Worm (Caenorhabditis elegans) whole organism, L3 larva: ENCODE results near the gene Y51H4A.13.
"Not testable (repeated sequence)": the region's sequence is repeated elsewhere in the genome, so short reads cannot be mapped to it uniquely, and the experiment has no call there.

Experiments
- ZK546.5 ChIP-seq: sonication (generic microtip); optimal IDR thresholded peaks from 2 replicates; lab custom pipeline; 2017; ENCODE audit warnings: missing biosample characterization, missing genetic modification characterization
- aly-2 ChIP-seq: fragments of 150-350 bp; optimal IDR thresholded peaks from 2 replicates; lab custom pipeline; 2014; ENCODE audit warnings: missing biosample characterization, missing genetic modification characterization
- ceh-28 ChIP-seq: fragments of 150-350 bp; optimal IDR thresholded peaks from 2 replicates; lab custom pipeline; 2014; ENCODE audit warnings: missing biosample characterization, missing genetic modification reagents, missing genetic modification characterization
- ceh-82 ChIP-seq: fragments of 150-350 bp; optimal IDR thresholded peaks from 2 replicates; lab custom pipeline; 2014; ENCODE audit warnings: missing biosample characterization, missing genetic modification characterization
- ceh-9 ChIP-seq: sonication (generic microtip); optimal IDR thresholded peaks from 2 replicates; lab custom pipeline; 2018; ENCODE audit warnings: missing biosample characterization, missing genetic modification characterization
- daf-12 ChIP-seq: fragments of 150-350 bp; optimal IDR thresholded peaks from 2 replicates; lab custom pipeline; 2014; ENCODE audit warnings: missing biosample characterization, missing genetic modification reagents, missing genetic modification characterization
- egl-27 ChIP-seq: sonication (generic microtip); optimal IDR thresholded peaks from 4 replicates; lab custom pipeline; 2017; ENCODE audit warnings: missing biosample characterization, missing genetic modification reagents, missing genetic modification characterization
- elt-3 ChIP-seq, 3 experiments: fragments of 150-350 bp in 1 of 3; sonication (generic microtip) in 2 of 3; optimal IDR thresholded peaks; 2 replicates in 2 of 3; 4 replicates in 1 of 3; lab custom pipeline; 2014 to 2017; ENCODE audit warnings: missing biosample characterization in 3 of 3, missing genetic modification characterization in 3 of 3
- eor-1 ChIP-seq, 2 experiments: fragments of 150-350 bp; optimal IDR thresholded peaks; 2 replicates each; lab custom pipeline; 2014 to 2018; ENCODE audit warnings: missing biosample characterization in 2 of 2, missing genetic modification characterization in 2 of 2
- fkh-2 ChIP-seq: fragments of 150-350 bp; optimal IDR thresholded peaks from 2 replicates; lab custom pipeline; 2014; ENCODE audit warnings: missing biosample characterization, missing genetic modification reagents, missing genetic modification characterization
- fos-1 ChIP-seq: fragments of 150-350 bp; optimal IDR thresholded peaks from 2 replicates; lab custom pipeline; 2014; ENCODE audit warnings: missing biosample characterization, missing genetic modification characterization
- hmg-11 ChIP-seq: sonication (generic microtip); optimal IDR thresholded peaks from 2 replicates; lab custom pipeline; 2016; ENCODE audit warnings: missing genetic modification characterization, missing compliant biosample characterization
- jun-1 ChIP-seq: fragments of 150-350 bp; optimal IDR thresholded peaks from 2 replicates; lab custom pipeline; 2014; ENCODE audit warnings: missing biosample characterization, missing genetic modification reagents, missing genetic modification characterization
- lin-15B ChIP-seq: fragments of 150-350 bp; optimal IDR thresholded peaks from 2 replicates; lab custom pipeline; 2014; ENCODE audit warnings: missing biosample characterization, missing genetic modification characterization
- lsy-12 ChIP-seq: sonication (generic microtip); optimal IDR thresholded peaks from 2 replicates; lab custom pipeline; 2016; ENCODE audit warnings: mild to moderate bottlenecking, missing genetic modification characterization, missing compliant biosample characterization
- mml-1 ChIP-seq: fragments of 150-350 bp; sonication (generic microtip); optimal IDR thresholded peaks from 3 replicates; lab custom pipeline; 2014; ENCODE audit warnings: missing biosample characterization, missing genetic modification characterization
- nhr-11 ChIP-seq: fragments of 150-350 bp; optimal IDR thresholded peaks from 2 replicates; lab custom pipeline; 2014; ENCODE audit warnings: missing biosample characterization, missing genetic modification characterization
- nhr-12 ChIP-seq: fragments of 150-350 bp; optimal IDR thresholded peaks from 2 replicates; lab custom pipeline; 2014; ENCODE audit warnings: missing biosample characterization, missing genetic modification characterization
- nhr-237 ChIP-seq: fragments of 150-350 bp; optimal IDR thresholded peaks from 2 replicates; lab custom pipeline; 2014; ENCODE audit warnings: missing biosample characterization, missing genetic modification characterization
- nhr-25 ChIP-seq: sonication (generic microtip); optimal IDR thresholded peaks from 2 replicates; lab custom pipeline; 2017; ENCODE audit warnings: missing biosample characterization, missing genetic modification characterization
- nhr-28 ChIP-seq: fragments of 150-350 bp; optimal IDR thresholded peaks from 2 replicates; lab custom pipeline; 2014; ENCODE audit warnings: missing biosample characterization, missing genetic modification characterization
- nhr-67 ChIP-seq: fragments of 150-350 bp; optimal IDR thresholded peaks from 2 replicates; lab custom pipeline; 2014; ENCODE audit warnings: missing biosample characterization, missing genetic modification characterization
- nhr-77 ChIP-seq: fragments of 150-350 bp; optimal IDR thresholded peaks from 2 replicates; lab custom pipeline; 2014; ENCODE audit warnings: missing biosample characterization, missing genetic modification characterization
- skn-1 ChIP-seq: fragments of 150-350 bp; optimal IDR thresholded peaks from 2 replicates; lab custom pipeline; 2014; ENCODE audit warnings: missing biosample characterization, missing genetic modification characterization
- snpc-4 ChIP-seq: fragments of 150-350 bp; optimal IDR thresholded peaks from 2 replicates; lab custom pipeline; 2014; ENCODE audit warnings: missing biosample characterization, missing genetic modification characterization
- tbx-2 ChIP-seq: sonication (generic microtip); optimal IDR thresholded peaks from 2 replicates; lab custom pipeline; 2016; ENCODE audit warnings: mild to moderate bottlenecking, missing genetic modification characterization, missing compliant biosample characterization
- unc-39 ChIP-seq: sonication (generic microtip); optimal IDR thresholded peaks from 4 replicates; lab custom pipeline; 2017; ENCODE audit warnings: missing biosample characterization, missing genetic modification characterization
- zag-1 ChIP-seq: fragments of 150-350 bp; optimal IDR thresholded peaks from 2 replicates; lab custom pipeline; 2014; ENCODE audit warnings: missing biosample characterization, missing genetic modification characterization
- ztf-11 ChIP-seq: fragments of 150-350 bp; optimal IDR thresholded peaks from 2 replicates; lab custom pipeline; 2014; ENCODE audit warnings: missing biosample characterization, missing genetic modification characterization
- ztf-4 ChIP-seq: fragments of 150-350 bp; optimal IDR thresholded peaks from 2 replicates; lab custom pipeline; 2014; ENCODE audit warnings: missing biosample characterization, missing genetic modification characterization

The Y51H4A.13 gene

ce11 chrIV:16655783-16656182 lies 9.6 kb upstream of the Y51H4A.13 start, which contains the start of gene set-26:
Gene set-26 (minus strand): TSS chrIV:16655883.
- TF ChIP-seq ceh-9 (tag; lab: Kevin White, UChicago); ZK546.5; mml-1: not testable (repeated sequence)

DNA sequence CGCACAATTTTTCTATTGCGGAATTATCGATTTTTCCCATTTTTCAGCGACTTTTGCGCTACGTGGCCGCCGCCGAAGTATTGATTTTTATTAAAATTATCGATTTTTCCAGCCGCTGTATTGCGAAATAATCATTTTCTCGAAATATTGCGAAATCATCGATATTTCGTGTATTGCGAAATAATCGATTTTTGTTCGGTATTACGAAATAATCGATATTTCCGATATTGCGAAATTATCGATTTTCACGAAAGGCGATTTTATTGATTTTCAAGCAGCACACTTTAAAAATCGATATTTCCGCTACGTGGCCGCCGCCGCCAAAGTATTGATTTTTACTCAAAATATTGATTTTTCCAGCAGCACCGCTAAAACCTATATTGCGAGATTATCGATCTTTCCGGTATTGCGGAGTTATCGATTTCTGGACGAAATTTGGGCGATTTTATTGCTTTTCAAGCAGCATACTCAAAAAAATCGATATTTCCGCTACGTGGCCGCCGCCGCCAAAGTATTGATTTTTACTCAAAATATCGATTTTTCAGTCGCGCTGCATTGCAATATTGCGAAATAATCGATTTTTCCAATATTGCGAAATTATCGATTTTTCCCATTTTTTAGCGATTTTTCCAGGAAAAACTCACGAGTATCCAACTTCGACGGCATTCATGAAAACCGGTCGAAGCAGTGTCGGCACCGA lies 531 bp downstream of the Y51H4A.13 start:
- TF ChIP-seq ceh-28 (tag; lab: Kevin White, UChicago) (peak; percentile 89), ceh-9 (tag; lab: Kevin White, UChicago) (no peak)

DNA sequence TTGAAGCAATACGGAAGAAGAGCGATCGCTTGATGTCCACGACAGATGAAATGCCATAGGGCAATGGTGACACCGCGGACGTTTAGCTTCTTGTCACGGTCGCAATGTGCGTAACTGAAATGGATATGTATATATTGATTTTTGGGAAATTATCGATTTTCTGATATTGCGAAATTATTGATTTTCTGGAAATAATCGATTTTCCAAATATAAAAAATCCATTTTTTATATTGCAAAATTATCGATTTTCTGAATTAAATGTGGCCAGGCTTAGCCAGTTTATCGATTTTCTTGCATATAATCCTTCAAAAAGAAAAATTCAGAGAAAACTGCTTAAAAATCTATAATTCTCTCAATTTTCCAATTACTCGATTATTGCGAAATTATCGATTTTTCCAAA lies 1.2 kb downstream of the Y51H4A.13 start:
- peak; percentile 71 for TF ChIP-seq ceh-28 (tag; lab: Kevin White, UChicago)
- TF ChIP-seq, all 47 proteins: peak for 1; not testable (repeated sequence) for 46

DNA sequence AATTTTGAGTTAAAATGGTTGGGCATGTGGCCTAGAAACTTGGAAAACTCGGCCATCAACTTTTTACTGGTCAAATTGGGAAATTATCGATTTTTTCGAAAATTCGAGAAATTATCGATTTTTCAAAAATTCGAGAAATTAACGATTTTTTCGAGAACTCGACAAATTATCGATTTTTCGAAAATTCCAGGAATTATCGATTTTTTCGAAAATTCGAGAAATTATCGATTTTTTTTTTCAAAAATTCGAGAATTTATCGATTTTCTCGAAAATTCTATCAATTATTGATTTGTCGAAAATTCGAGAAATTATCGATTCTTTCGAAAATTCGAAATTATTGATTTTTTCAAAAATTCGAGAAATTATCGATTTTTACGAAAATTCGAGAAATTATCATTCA lies 2.4 kb downstream of the Y51H4A.13 start:
- no peak for TF ChIP-seq fkh-2
- no peak for TF ChIP-seq daf-12 (tag; lab: Kevin White, UChicago)
- TF ChIP-seq tbx-2 (tag; lab: Kevin White, UChicago), result no peak
- no peak for TF ChIP-seq eor-1 (tag; optimal IDR thresholded peaks at IDR 0.05; lab: Kevin White, UChicago)
- TF ChIP-seq ceh-28 (tag; lab: Kevin White, UChicago), result peak; percentile 99

DNA sequence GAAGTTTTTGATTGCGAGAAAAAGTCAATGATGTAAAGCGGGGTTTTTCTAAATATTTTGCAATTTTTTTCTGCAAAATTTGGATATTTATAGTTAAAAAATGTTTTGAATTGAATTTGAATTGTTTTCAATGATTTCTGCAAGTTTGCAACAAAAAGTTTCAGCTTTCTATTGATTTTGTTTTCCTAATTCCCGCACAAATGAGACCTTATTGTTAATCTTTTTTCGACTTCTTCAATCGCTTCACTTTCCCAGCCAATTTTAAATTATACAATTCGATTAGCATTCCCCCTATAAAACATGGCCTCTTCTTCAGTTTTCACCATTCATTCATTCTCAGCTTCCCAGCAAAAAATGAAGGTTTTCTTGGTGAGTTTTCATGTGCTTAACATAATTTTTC lies 15.6 kb downstream of the Y51H4A.13 start, which contains the start of gene fipr-27:
Gene fipr-27, plus strand, starts transcription at position 301 of the 400 bp plus-strand sequence.
- no peak for TF ChIP-seq skn-1 (tag; lab: Kevin White, UChicago)

DNA sequence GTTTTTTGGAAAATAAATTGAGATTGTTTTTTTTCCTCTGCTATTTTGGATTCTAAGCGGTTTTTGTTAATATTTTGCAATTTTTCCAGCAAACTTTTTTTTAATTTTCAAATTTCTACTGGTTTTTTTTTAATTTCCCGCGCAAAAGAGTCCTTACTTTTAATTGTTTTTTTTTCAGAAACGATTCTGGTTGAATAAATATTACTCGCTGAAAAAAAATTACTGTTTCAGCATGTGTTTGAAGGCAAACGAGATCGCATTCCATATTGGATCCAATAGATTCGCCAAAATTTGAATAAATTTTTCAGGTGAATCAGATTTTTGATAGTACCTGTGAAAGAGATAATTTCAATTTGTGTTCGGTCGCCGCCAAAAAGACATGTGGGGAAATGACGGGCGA lies 16.4 kb downstream of the Y51H4A.13 start:
- no peak for TF ChIP-seq ztf-4
- no peak for TF ChIP-seq nhr-28 (tag; lab: Kevin White, UChicago)
- TF ChIP-seq lsy-12 (tag; lab: Kevin White, UChicago), result no peak
- TF ChIP-seq lin-15B, result no peak
- no peak for TF ChIP-seq eor-1 (tag; optimal IDR thresholded peaks at IDR 0.05; lab: Kevin White, UChicago)
- no peak for TF ChIP-seq unc-39 (tag; lab: Kevin White, UChicago)
- TF ChIP-seq skn-1 (tag; lab: Kevin White, UChicago), result no peak
- no peak for TF ChIP-seq nhr-12
- no peak for TF ChIP-seq daf-12 (tag; lab: Kevin White, UChicago)
- TF ChIP-seq zag-1 (tag; lab: Kevin White, UChicago), result no peak

ce11 chrIV:16629090-16629489 lies 17.1 kb downstream of the Y51H4A.13 start, which contains the start of gene Y51H4A.936:
Gene Y51H4A.936 (plus strand): TSS chrIV:16629390.
- TF ChIP-seq hmg-11 (tag; lab: Kevin White, UChicago), result no peak
- TF ChIP-seq nhr-237 (tag; lab: Kevin White, UChicago), result no peak
- TF ChIP-seq daf-12 (tag; lab: Kevin White, UChicago), result no peak
- no peak for TF ChIP-seq jun-1 (tag; lab: Kevin White, UChicago)
- no peak for TF ChIP-seq ztf-11
- no peak for TF ChIP-seq fos-1 (tag; lab: Kevin White, UChicago)
- TF ChIP-seq nhr-77 (tag; lab: Kevin White, UChicago), result no peak
- no peak for TF ChIP-seq snpc-4 (tag; lab: Kevin White, UChicago)
- no peak for TF ChIP-seq nhr-67
- no peak for TF ChIP-seq ceh-82 (tag; lab: Kevin White, UChicago)
- no peak for TF ChIP-seq mml-1
- no peak for TF ChIP-seq elt-3 (tag; optimal IDR thresholded peaks at IDR 0.05; lab: Kevin White, UChicago)
- TF ChIP-seq ztf-4, result no peak
- TF ChIP-seq skn-1 (tag; lab: Kevin White, UChicago), result no peak

DNA sequence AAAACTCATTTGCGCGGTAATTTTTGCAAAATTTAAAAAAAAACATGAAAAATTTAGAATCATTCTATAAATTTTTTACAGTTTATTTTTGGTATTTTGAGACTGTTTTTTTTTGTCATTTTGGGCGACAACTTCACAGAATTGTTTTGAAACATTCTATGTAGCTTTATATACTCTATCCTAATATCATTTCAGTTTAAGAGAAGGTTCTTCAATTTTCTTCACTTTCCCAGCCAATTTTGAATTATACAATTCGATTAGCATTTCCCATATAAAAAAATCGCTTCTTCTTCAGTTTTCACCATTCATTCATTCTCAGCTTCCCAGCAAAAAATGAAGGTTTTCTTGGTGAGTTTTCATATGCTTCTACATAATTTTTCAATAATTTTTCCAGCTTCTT lies 18.5 kb downstream of the Y51H4A.13 start, which contains the start of gene fipr-28:
Gene fipr-28, plus strand, starts transcription at position 301 of the 400 bp plus-strand sequence.
- TF ChIP-seq nhr-11 (tag; lab: Kevin White, UChicago) (no peak), egl-27 (tag; lab: Kevin White, UChicago) (no peak), nhr-25 (no peak), aly-2 (tag; lab: Kevin White, UChicago) (no peak), eor-1 (tag; optimal IDR thresholded peaks at IDR 0.05; lab: Kevin White, UChicago) (no peak), jun-1 (tag; lab: Kevin White, UChicago) (no peak)
